Fruit fly (Drosophila melanogaster): ENCODE data around the gene CG10508.

DNA sequence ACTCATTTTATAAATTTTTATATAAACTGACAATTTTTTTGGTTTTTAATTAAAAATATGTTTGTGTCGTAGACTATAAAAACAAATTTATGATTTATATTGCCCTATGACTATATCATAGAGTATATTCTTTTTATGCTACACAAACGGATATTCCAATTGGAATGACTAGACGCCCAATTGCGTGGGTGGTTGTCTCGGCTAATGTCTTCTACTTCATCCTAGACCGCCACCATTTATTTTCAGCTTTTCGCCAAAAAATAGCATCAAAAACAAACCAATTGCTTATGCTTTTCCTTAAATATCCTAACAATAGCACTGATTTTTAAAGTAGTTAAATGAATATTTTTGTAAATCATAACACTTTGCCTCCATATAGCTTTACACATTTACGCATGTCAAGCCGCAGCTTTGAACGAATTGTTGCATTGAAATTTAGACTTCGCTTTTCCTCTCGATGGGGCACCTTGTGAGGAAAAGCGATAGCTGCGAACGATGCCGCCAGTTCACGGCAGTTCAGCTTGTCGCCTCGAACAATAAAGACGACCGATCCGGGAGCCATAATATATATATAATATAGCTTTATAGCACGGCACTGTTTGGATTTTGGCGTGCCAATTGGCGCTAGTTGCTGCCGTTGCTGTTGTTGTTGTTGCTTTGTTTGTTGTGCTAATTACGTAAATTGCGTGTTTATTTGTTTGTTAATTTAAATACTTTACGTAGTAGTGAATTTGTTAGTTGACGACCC, 7.8 kb upstream of the CG10508 start:
- TF ChIP-seq CG9705 (GFP tag; optimal IDR thresholded peaks at IDR 0.05) = no peak
- TF ChIP-seq Rel (GFP tag; optimal IDR thresholded peaks at IDR 0.05) = no peak
- no peak for TF ChIP-seq Rel (tag; optimal IDR thresholded peaks at IDR 0.05)
- TF ChIP-seq Hnf4 (GFP tag; optimal IDR thresholded peaks at IDR 0.05) = no peak
- no peak for TF ChIP-seq dmrt93B (GFP tag; optimal IDR thresholded peaks at IDR 0.05)
- no peak for TF ChIP-seq woc (GFP tag; optimal IDR thresholded peaks at IDR 0.05)
- no peak for TF ChIP-seq brk (GFP tag; optimal IDR thresholded peaks at IDR 0.05)
- no peak for TF ChIP-seq psq (GFP tag; optimal IDR thresholded peaks at IDR 0.05)
- TF ChIP-seq Hr78 (GFP tag; optimal IDR thresholded peaks at IDR 0.05) = no peak
- no peak for TF ChIP-seq sage (GFP tag; optimal IDR thresholded peaks at IDR 0.05)

Data from whole organism, wandering third instar larva.